Fruit fly (Drosophila melanogaster) whole organism, embryonic: ENCODE results near the gene dnc.

ENCODE experiments used
- B-H1 ChIP-seq: fragments of 200-800 bp; sonication (Bioruptor generic); IDR thresholded peaks from 3 replicates; pipeline ENCODE4 v1.3.6; 2022; ENCODE audit warnings: missing biosample characterization, missing genetic modification characterization
- B-H2 ChIP-seq: fragments of 200-800 bp; sonication (Bioruptor generic); optimal IDR thresholded peaks from 2 replicates; lab custom pipeline; 2018; ENCODE audit warnings: missing biosample characterization, mild to moderate bottlenecking, missing genetic modification characterization
- Bdp1 ChIP-seq: fragments of 200-800 bp; sonication (Bioruptor generic); optimal IDR thresholded peaks from 3 replicates; lab custom pipeline; 2016; ENCODE audit warnings: missing biosample characterization, missing genetic modification characterization
- CG11247 ChIP-seq: fragments of 200-800 bp; sonication (Bioruptor generic); IDR thresholded peaks from 2 replicates; pipeline ENCODE4 v1.3.6; 2022; ENCODE audit warnings: missing biosample characterization, missing genetic modification characterization
- CG11398 ChIP-seq: fragments of 200-800 bp; sonication (Bioruptor generic); optimal IDR thresholded peaks from 2 replicates; lab custom pipeline; 2016; ENCODE audit warnings: missing biosample characterization, missing genetic modification characterization
- CG11456 ChIP-seq: fragments of 200-800 bp; sonication (Bioruptor generic); IDR thresholded peaks from 3 replicates; pipeline ENCODE4 v1.3.6; 2022; ENCODE audit warnings: missing biosample characterization, missing genetic modification characterization
- CG14014 ChIP-seq: fragments of 200-800 bp; sonication (Bioruptor generic); IDR thresholded peaks from 2 replicates; pipeline ENCODE4 v1.3.6; 2022; ENCODE audit warnings: missing biosample characterization, missing genetic modification characterization
- CG16815 ChIP-seq: fragments of 200-800 bp; sonication (Bioruptor generic); optimal IDR thresholded peaks from 3 replicates; lab custom pipeline; 2017; ENCODE audit warnings: missing biosample characterization, mild to moderate bottlenecking, missing genetic modification characterization
- CG17802 ChIP-seq: fragments of 200-800 bp; sonication (Bioruptor generic); optimal IDR thresholded peaks from 2 replicates; lab custom pipeline; 2018; ENCODE audit warnings: missing biosample characterization, mild to moderate bottlenecking, missing genetic modification characterization, moderate library complexity
- CG31441 ChIP-seq: fragments of 200-800 bp; sonication (Bioruptor generic); IDR thresholded peaks from 2 replicates; pipeline ENCODE4 v1.3.6; 2022; ENCODE audit warnings: missing biosample characterization, missing genetic modification characterization
- CG33213 ChIP-seq: fragments of 200-800 bp; sonication (Bioruptor generic); optimal IDR thresholded peaks from 3 replicates; lab custom pipeline; 2016; ENCODE audit warnings: missing biosample characterization, missing genetic modification characterization
- CG34376 ChIP-seq: fragments of 200-800 bp; sonication (Bioruptor generic); optimal IDR thresholded peaks from 2 replicates; lab custom pipeline; 2018; ENCODE audit warnings: missing biosample characterization, mild to moderate bottlenecking, missing genetic modification characterization
- CG7357 ChIP-seq: fragments of 200-800 bp; sonication (Bioruptor generic); IDR thresholded peaks from 3 replicates; pipeline ENCODE4 v1.3.6; 2022; ENCODE audit warnings: missing biosample characterization, missing genetic modification characterization
- CG7963 ChIP-seq: fragments of 200-800 bp; sonication (Bioruptor generic); IDR thresholded peaks from 3 replicates; pipeline ENCODE4 v1.3.6; 2022; ENCODE audit warnings: missing biosample characterization, missing genetic modification characterization; ENCODE audit not compliant: partially characterized antibody
- CG8290 ChIP-seq, 3 experiments: fragments of 200-800 bp; sonication (Bioruptor generic); optimal IDR thresholded peaks; 2 replicates each; lab custom pipeline; 2016 to 2019; ENCODE audit warnings: missing biosample characterization in 3 of 3, missing genetic modification characterization in 3 of 3, mild to moderate bottlenecking in 2 of 3, moderate library complexity in 1 of 3
- CG9876 ChIP-seq: fragments of 200-800 bp; sonication (Bioruptor generic); optimal IDR thresholded peaks from 2 replicates; lab custom pipeline; 2016; ENCODE audit warnings: missing biosample characterization, missing genetic modification characterization
- CTCF ChIP-seq: fragments of 200-800 bp; sonication (Bioruptor generic); optimal IDR thresholded peaks from 2 replicates; lab custom pipeline; 2017; ENCODE audit warnings: missing biosample characterization, mild to moderate bottlenecking, missing genetic modification characterization, moderate library complexity
- Camta ChIP-seq: fragments of 200-800 bp; sonication (Bioruptor generic); optimal IDR thresholded peaks from 2 replicates; lab custom pipeline; 2016; ENCODE audit warnings: missing biosample characterization, missing genetic modification characterization
- Deaf1 ChIP-seq: fragments of 200-800 bp; optimal IDR thresholded peaks from 3 replicates; lab custom pipeline; 2019; ENCODE audit warnings: missing biosample characterization, mild to moderate bottlenecking, missing genetic modification characterization, moderate library complexity
- Ets97D ChIP-seq: fragments of 200-800 bp; sonication (Bioruptor generic); optimal IDR thresholded peaks from 3 replicates; lab custom pipeline; 2016; ENCODE audit warnings: missing biosample characterization, missing genetic modification characterization
- HLH3B ChIP-seq: fragments of 200-800 bp; sonication (Bioruptor generic); IDR thresholded peaks from 2 replicates; pipeline ENCODE4 v1.3.6; 2022; ENCODE audit warnings: missing biosample characterization, missing genetic modification characterization
- HmgZ ChIP-seq: fragments of 200-800 bp; sonication (Bioruptor generic); optimal IDR thresholded peaks from 2 replicates; lab custom pipeline; 2018; ENCODE audit warnings: missing biosample characterization, mild to moderate bottlenecking, missing genetic modification characterization
- Med ChIP-seq: fragments of 200-800 bp; sonication (Bioruptor generic); peaks from one replicate; lab custom pipeline; 2016; ENCODE audit warnings: missing biosample characterization, missing genetic modification characterization, mild to moderate bottlenecking, inconsistent platforms, moderate library complexity
- Oli ChIP-seq: fragments of 200-800 bp; sonication (Bioruptor generic); optimal IDR thresholded peaks from 2 replicates; lab custom pipeline; 2018; ENCODE audit warnings: missing biosample characterization, mild to moderate bottlenecking, missing genetic modification characterization, moderate library complexity
- Ssrp ChIP-seq: fragments of 200-800 bp; sonication (Bioruptor generic); optimal IDR thresholded peaks from 2 replicates; lab custom pipeline; 2018; ENCODE audit warnings: missing biosample characterization, mild to moderate bottlenecking, missing genetic modification characterization, moderate library complexity
- bbx ChIP-seq: fragments of 200-800 bp; sonication (Bioruptor generic); IDR thresholded peaks from 2 replicates; pipeline ENCODE4 v1.3.6; 2022; ENCODE audit warnings: missing biosample characterization, missing genetic modification characterization; ENCODE audit not compliant: partially characterized antibody
- crol ChIP-seq: fragments of 200-800 bp; sonication (Bioruptor generic); IDR thresholded peaks from 2 replicates; pipeline ENCODE4 v1.3.6; 2022; ENCODE audit warnings: missing biosample characterization, missing genetic modification characterization
- dysf ChIP-seq: fragments of 200-800 bp; sonication (Bioruptor generic); IDR thresholded peaks from 3 replicates; pipeline ENCODE4 v1.3.6; 2022; ENCODE audit warnings: missing biosample characterization, missing genetic modification characterization
- fd102C ChIP-seq: fragments of 200-800 bp; sonication (Bioruptor generic); optimal IDR thresholded peaks from 2 replicates; lab custom pipeline; 2018; ENCODE audit warnings: missing biosample characterization, mild to moderate bottlenecking, missing genetic modification characterization, moderate library complexity
- gcm2 ChIP-seq: fragments of 200-800 bp; sonication (Bioruptor generic); optimal IDR thresholded peaks from 2 replicates; lab custom pipeline; 2016; ENCODE audit warnings: missing biosample characterization, missing genetic modification characterization
- grn ChIP-seq: fragments of 200-800 bp; sonication (Bioruptor generic); optimal IDR thresholded peaks from 3 replicates; lab custom pipeline; 2017; ENCODE audit warnings: missing biosample characterization, missing genetic modification characterization
- gsb ChIP-seq: fragments of 200-800 bp; sonication (Bioruptor generic); IDR thresholded peaks from 2 replicates; pipeline ENCODE4 v1.3.6; 2022; ENCODE audit warnings: missing biosample characterization, missing genetic modification characterization
- inv ChIP-seq: fragments of 200-800 bp; sonication (Bioruptor generic); IDR thresholded peaks from 2 replicates; pipeline ENCODE4 v1.3.6; 2022; ENCODE audit warnings: missing biosample characterization, missing genetic modification characterization; ENCODE audit not compliant: partially characterized antibody
- jumu ChIP-seq: fragments of 200-800 bp; sonication (Bioruptor generic); optimal IDR thresholded peaks from 3 replicates; lab custom pipeline; 2016; ENCODE audit warnings: missing biosample characterization, missing genetic modification characterization
- lab ChIP-seq: fragments of 200-800 bp; sonication (Bioruptor generic); optimal IDR thresholded peaks from 3 replicates; lab custom pipeline; 2017; ENCODE audit warnings: missing biosample characterization, missing genetic modification characterization, mild to moderate bottlenecking, moderate library complexity, missing genetic modification reagents
- mirr ChIP-seq: fragments of 200-800 bp; sonication (Bioruptor generic); optimal IDR thresholded peaks from 3 replicates; lab custom pipeline; 2018; ENCODE audit warnings: missing biosample characterization, mild to moderate bottlenecking, missing genetic modification characterization
- nom ChIP-seq: fragments of 200-800 bp; sonication (Bioruptor generic); optimal IDR thresholded peaks from 2 replicates; lab custom pipeline; 2017; ENCODE audit warnings: missing biosample characterization, missing genetic modification characterization, mild to moderate bottlenecking, moderate library complexity, missing genetic modification reagents
- pita ChIP-seq: fragments of 200-800 bp; sonication (Bioruptor generic); optimal IDR thresholded peaks from 2 replicates; lab custom pipeline; 2017; ENCODE audit warnings: missing biosample characterization, mild to moderate bottlenecking, missing genetic modification characterization
- pnt ChIP-seq: fragments of 200-800 bp; sonication (Bioruptor generic); optimal IDR thresholded peaks from 3 replicates; lab custom pipeline; 2016; ENCODE audit warnings: missing biosample characterization, missing genetic modification characterization
- psq ChIP-seq: fragments of 200-800 bp; sonication (Bioruptor generic); optimal IDR thresholded peaks from 2 replicates; lab custom pipeline; 2017; ENCODE audit warnings: missing biosample characterization, missing genetic modification characterization
- ranshi ChIP-seq: fragments of 200-800 bp; sonication (Bioruptor generic); IDR thresholded peaks from 2 replicates; pipeline ENCODE4 v1.3.6; 2022; ENCODE audit warnings: missing biosample characterization, missing genetic modification characterization
- repo ChIP-seq: fragments of 200-800 bp; sonication (Bioruptor generic); optimal IDR thresholded peaks from 2 replicates; lab custom pipeline; 2016; ENCODE audit warnings: missing biosample characterization, missing genetic modification characterization
- rib ChIP-seq: fragments of 200-800 bp; sonication (Bioruptor generic); IDR thresholded peaks from 2 replicates; pipeline ENCODE4 v1.3.6; 2022; ENCODE audit warnings: missing biosample characterization, missing genetic modification characterization
- sob ChIP-seq: fragments of 200-800 bp; sonication (Bioruptor generic); IDR thresholded peaks from 2 replicates; pipeline ENCODE4 v1.3.6; 2022; ENCODE audit warnings: missing biosample characterization, missing genetic modification characterization
- stc ChIP-seq: fragments of 200-800 bp; sonication (Bioruptor generic); IDR thresholded peaks from 2 replicates; pipeline ENCODE4 v1.3.6; 2022; ENCODE audit warnings: missing biosample characterization, missing genetic modification characterization
- tna ChIP-seq: fragments of 200-800 bp; sonication (Bioruptor generic); IDR thresholded peaks from 2 replicates; pipeline ENCODE4 v1.3.6; 2022; ENCODE audit warnings: missing biosample characterization, missing genetic modification characterization; ENCODE audit not compliant: partially characterized antibody
- unpg ChIP-seq: fragments of 200-800 bp; sonication (Bioruptor generic); optimal IDR thresholded peaks from 3 replicates; lab custom pipeline; 2018; ENCODE audit warnings: missing biosample characterization, mild to moderate bottlenecking, missing genetic modification characterization, moderate library complexity
- yki ChIP-seq: fragments of >200 bp; optimal IDR thresholded peaks from 3 replicates; lab custom pipeline; 2018

The dnc gene

DNA sequence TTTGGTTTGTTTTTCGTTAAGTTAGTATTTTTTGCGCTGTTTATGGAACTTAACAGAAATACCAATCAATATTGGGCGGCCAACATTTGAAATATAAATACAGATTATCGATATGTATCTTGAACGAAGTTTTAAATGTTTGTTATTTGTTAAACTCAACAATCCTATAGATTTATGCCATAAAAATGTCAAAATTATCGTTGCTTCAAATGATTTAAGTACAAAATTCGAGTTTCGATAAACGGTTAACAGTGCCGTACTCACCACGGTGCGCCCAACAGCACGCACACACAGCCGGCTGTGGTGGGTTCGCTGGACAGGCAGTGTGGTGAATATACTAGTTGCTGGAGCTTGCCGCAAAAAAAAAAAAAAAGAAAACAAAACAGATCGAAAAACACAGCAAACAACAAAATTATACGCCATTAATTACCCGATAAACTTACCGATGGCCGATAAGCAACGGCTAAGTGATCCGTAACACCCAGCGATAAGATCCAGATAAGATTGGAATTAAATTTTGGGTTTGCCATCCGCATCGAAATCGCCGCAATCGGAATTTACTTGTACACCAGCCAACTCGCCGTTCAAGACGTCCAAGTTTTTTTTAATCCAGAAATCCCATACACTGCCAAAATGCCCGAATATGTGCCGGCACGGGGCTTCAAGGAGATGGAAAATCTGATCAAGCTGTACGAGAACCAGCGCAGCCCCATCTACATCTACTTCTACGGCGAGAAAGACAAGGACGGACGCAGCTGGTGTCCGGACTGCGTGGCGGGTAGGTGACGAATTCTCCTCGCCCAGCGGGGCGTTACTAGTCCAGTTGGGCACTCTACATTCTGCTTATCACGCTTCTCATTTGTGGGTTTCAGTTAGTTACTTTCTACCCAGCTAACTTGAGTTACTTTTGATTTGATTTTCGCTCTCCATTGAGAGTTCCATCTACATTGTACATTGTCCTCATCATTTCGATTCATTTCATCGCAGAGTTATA lies 1.1 kb upstream of the dnc start, which contains the start of gene CG3939 (continued):
- TF ChIP-seq CG11456 (GFP tag; lab: Robert Waterston, UW) (0 out of 3 replicates have a peak, but pooled peaks have one; percentile 23), unpg (GFP tag; lab: Kevin White, UChicago) (no peak), nom (GFP tag; lab: Kevin White, UChicago) (peak; percentile 68)

DNA sequence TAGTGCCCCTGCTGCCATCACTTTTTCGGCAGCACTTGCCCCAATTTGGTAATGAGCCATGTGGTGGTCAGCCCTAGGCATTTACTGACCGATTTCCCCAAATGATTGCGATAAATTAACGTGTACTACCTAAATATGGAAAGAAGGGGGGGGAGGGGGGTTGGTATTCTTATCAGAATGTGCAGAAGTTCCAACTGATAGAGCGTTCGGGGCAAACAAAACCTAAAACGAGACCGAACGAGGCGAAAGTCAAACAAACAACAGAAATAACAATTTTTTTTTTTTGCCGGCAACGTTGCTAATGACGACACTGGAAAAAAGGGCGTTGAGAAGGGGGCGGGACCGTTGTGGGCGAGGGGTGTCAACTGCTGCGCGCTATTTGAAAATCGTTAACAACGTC lies 10.3 kb downstream of the dnc start:
- TF ChIP-seq HmgZ (tag; lab: Kevin White, UChicago) (no peak), Camta (GFP tag; lab: Kevin White, UChicago) (no peak), Med (GFP tag; lab: Kevin White, UChicago) (peak; percentile 4), B-H1 (GFP tag; lab: Robert Waterston, UW) (no peak), HLH3B (no peak), inv (GFP tag; lab: Robert Waterston, UW) (no peak), CG14014 (GFP tag; lab: Robert Waterston, UW) (no peak), sob (GFP tag; lab: Robert Waterston, UW) (no peak), pita (no peak), CG34376 (GFP tag; lab: Kevin White, UChicago) (peak; percentile 8), Bdp1 (GFP tag; lab: Kevin White, UChicago) (no peak), yki (no peak), stc (no peak), CG11247 (no peak), Ets97D (GFP tag; lab: Kevin White, UChicago) (no peak), crol (GFP tag; lab: Robert Waterston, UW) (peak; percentile 81), CG33213 (GFP tag; lab: Kevin White, UChicago) (no peak), repo (GFP tag; lab: Kevin White, UChicago) (no peak), bbx (GFP tag; lab: Robert Waterston, UW) (no peak), CG7963 (no peak), gsb (GFP tag; lab: Robert Waterston, UW) (no peak), grn (GFP tag; lab: Kevin White, UChicago) (peak; percentile 12), CG17802 (tag; lab: Kevin White, UChicago) (no peak), CG11398 (GFP tag; lab: Kevin White, UChicago) (no peak), Ssrp (no peak), Deaf1 (tag; lab: Kevin White, UChicago) (peak; percentile 26), tna (GFP tag; lab: Robert Waterston, UW) (no peak), Oli (tag; lab: Kevin White, UChicago) (no peak), CG9876 (GFP tag; lab: Kevin White, UChicago) (no peak), pnt (GFP tag; lab: Kevin White, UChicago) (no peak), gcm2 (GFP tag; lab: Kevin White, UChicago) (no peak), dysf (no peak), B-H2 (GFP tag; lab: Kevin White, UChicago) (no peak), mirr (GFP tag; lab: Kevin White, UChicago) (peak; percentile 40), CG16815 (GFP tag; lab: Kevin White, UChicago) (no peak), fd102C (no peak), rib (0 out of 2 replicates have a peak, but pooled peaks have one; percentile 51), lab (peak; percentile 15), jumu (GFP tag; lab: Kevin White, UChicago) (no peak), ranshi (no peak), CG7357 (GFP tag; lab: Robert Waterston, UW) (no peak), psq (GFP tag; lab: Kevin White, UChicago) (no peak), CG8290 (GFP tag; optimal IDR thresholded peaks at IDR 0.05; lab: Kevin White, UChicago) (no peak), CG8290 (tag; optimal IDR thresholded peaks at IDR 0.05; lab: Kevin White, UChicago) (peak in 1 of 2 experiments; percentile 30), CTCF (GFP tag; lab: Kevin White, UChicago) (no peak), CG31441 (GFP tag; lab: Robert Waterston, UW) (no peak)
